Worm (Caenorhabditis elegans) whole organism, L1 larva: ENCODE results near the gene hpo-31.

Experiments used
- C16A3.4 ChIP-seq: fragments of 150-350 bp; optimal IDR thresholded peaks from 2 replicates; lab custom pipeline; 2014; ENCODE audit warnings: missing biosample characterization, missing genetic modification characterization
- Y116A8C.19 ChIP-seq: sonication (generic microtip); optimal IDR thresholded peaks from 2 replicates; lab custom pipeline; 2016; ENCODE audit warnings: missing compliant biosample characterization, missing genetic modification characterization, borderline replicate concordance
- alr-1 ChIP-seq: fragments of 200-800 bp; sonication (Bioruptor generic); optimal IDR thresholded peaks from 2 replicates; lab custom pipeline; 2018; ENCODE audit warnings: borderline replicate concordance, mild to moderate bottlenecking, missing genetic modification characterization, missing compliant biosample characterization
- aly-2 ChIP-seq: fragments of 150-350 bp; optimal IDR thresholded peaks from 2 replicates; lab custom pipeline; 2014; ENCODE audit warnings: missing biosample characterization, missing genetic modification characterization
- ama-1 ChIP-seq: fragments of 150-350 bp; optimal IDR thresholded peaks from 2 replicates; lab custom pipeline; 2014
- blmp-1 ChIP-seq: fragments of 150-350 bp; optimal IDR thresholded peaks from 2 replicates; lab custom pipeline; 2014; ENCODE audit warnings: missing biosample characterization, missing genetic modification characterization
- ceh-63 ChIP-seq: fragments of 200-800 bp; sonication (Bioruptor generic); optimal IDR thresholded peaks from 2 replicates; lab custom pipeline; 2018; ENCODE audit warnings: mild to moderate bottlenecking, missing genetic modification characterization, missing compliant biosample characterization
- ceh-82 ChIP-seq, 3 experiments: fragments of 150-350 bp in 1 of 3; sonication (generic microtip) in 2 of 3; optimal IDR thresholded peaks; 2 replicates each; lab custom pipeline; 2014 to 2017; ENCODE audit warnings: missing biosample characterization in 3 of 3, missing genetic modification characterization in 3 of 3
- dsc-1 ChIP-seq: sonication (generic microtip); optimal IDR thresholded peaks from 2 replicates; lab custom pipeline; 2016; ENCODE audit warnings: mild to moderate bottlenecking, missing genetic modification characterization, missing compliant biosample characterization
- efl-1 ChIP-seq, 4 experiments: fragments of 150-350 bp; optimal IDR thresholded peaks in 3 of 4; peaks in 1 of 4; 1 replicate in 1 of 4; 2 replicates in 3 of 4; lab custom pipeline; 2014; ENCODE audit warnings: missing biosample characterization in 2 of 4, missing genetic modification characterization in 2 of 4, missing genetic modification reagents in 2 of 4
- egl-13 ChIP-seq: sonication (generic microtip); optimal IDR thresholded peaks from 2 replicates; lab custom pipeline; 2016; ENCODE audit warnings: missing genotype, missing genetic modification reagents, missing genetic modification characterization, missing compliant biosample characterization
- egl-27 ChIP-seq, 2 experiments: fragments of 150-350 bp in 1 of 2; sonication (generic microtip); optimal IDR thresholded peaks; 3 replicates each; lab custom pipeline; 2017 to 2018; ENCODE audit warnings: missing biosample characterization in 2 of 2, missing genetic modification characterization in 2 of 2, missing genetic modification reagents in 2 of 2
- elt-2 ChIP-seq: sonication (generic microtip); optimal IDR thresholded peaks from 2 replicates; lab custom pipeline; 2016; ENCODE audit warnings: missing genetic modification characterization, mild to moderate bottlenecking, inconsistent platforms, missing compliant biosample characterization, missing genetic modification reagents
- fkh-10 ChIP-seq: sonication (generic microtip); optimal IDR thresholded peaks from 2 replicates; lab custom pipeline; 2017; ENCODE audit warnings: missing biosample characterization, missing genetic modification reagents, missing genetic modification characterization
- grh-1 ChIP-seq: fragments of 200-800 bp; sonication (Bioruptor generic); IDR thresholded peaks from 2 replicates; pipeline ENCODE4 v1.3.6; 2022; ENCODE audit warnings: missing genetic modification reagents, missing genetic modification characterization, missing compliant biosample characterization
- hlh-4 ChIP-seq: sonication (generic microtip); optimal IDR thresholded peaks from 2 replicates; lab custom pipeline; 2016; ENCODE audit warnings: mild to moderate bottlenecking, missing genetic modification characterization, missing compliant biosample characterization
- hpl-2 ChIP-seq: fragments of 150-350 bp; optimal IDR thresholded peaks from 2 replicates; lab custom pipeline; 2014; ENCODE audit warnings: missing biosample characterization, missing genetic modification reagents, missing genetic modification characterization
- jun-1 ChIP-seq: fragments of 150-350 bp; optimal IDR thresholded peaks from 2 replicates; lab custom pipeline; 2014; ENCODE audit warnings: missing biosample characterization, missing genetic modification reagents, missing genetic modification characterization
- lin-13 ChIP-seq: fragments of 150-350 bp; optimal IDR thresholded peaks from 2 replicates; lab custom pipeline; 2014; ENCODE audit warnings: missing biosample characterization, missing genetic modification reagents, missing genetic modification characterization
- lin-15B ChIP-seq: fragments of 150-350 bp; sonication (generic microtip); optimal IDR thresholded peaks from 3 replicates; lab custom pipeline; 2014; ENCODE audit warnings: missing biosample characterization, missing genetic modification characterization
- lin-39 ChIP-seq: fragments of 150-350 bp; optimal IDR thresholded peaks from 2 replicates; lab custom pipeline; 2014; ENCODE audit warnings: missing biosample characterization, missing genetic modification reagents, missing genetic modification characterization
- lir-3 ChIP-seq: sonication (generic microtip); optimal IDR thresholded peaks from 2 replicates; lab custom pipeline; 2016; ENCODE audit warnings: mild to moderate bottlenecking, missing genetic modification characterization, moderate library complexity, missing compliant biosample characterization; ENCODE audit not compliant: poor library complexity
- lsy-2 ChIP-seq, 2 experiments: fragments of 150-350 bp; optimal IDR thresholded peaks; 2 replicates each; lab custom pipeline; 2014; ENCODE audit warnings: missing biosample characterization in 2 of 2, missing genetic modification characterization in 2 of 2
- mdl-1 ChIP-seq, 2 experiments: fragments of 150-350 bp; optimal IDR thresholded peaks; 2 replicates each; lab custom pipeline; 2014 to 2017; ENCODE audit warnings: missing biosample characterization in 2 of 2, missing genetic modification characterization in 2 of 2, inconsistent platforms in 1 of 2
- mef-2 ChIP-seq: fragments of 150-350 bp; optimal IDR thresholded peaks from 2 replicates; lab custom pipeline; 2014; ENCODE audit warnings: missing biosample characterization, missing genetic modification characterization
- mep-1 ChIP-seq: fragments of 150-350 bp; optimal IDR thresholded peaks from 2 replicates; lab custom pipeline; 2014; ENCODE audit warnings: missing biosample characterization, missing genetic modification characterization
- nhr-11 ChIP-seq: fragments of 150-350 bp; optimal IDR thresholded peaks from 2 replicates; lab custom pipeline; 2014; ENCODE audit warnings: missing biosample characterization, missing genetic modification characterization
- nhr-12 ChIP-seq: sonication (generic microtip); optimal IDR thresholded peaks from 2 replicates; lab custom pipeline; 2017; ENCODE audit warnings: missing biosample characterization, missing genetic modification characterization
- nhr-19 ChIP-seq: fragments of 200-800 bp; sonication (Bioruptor generic); conservative IDR thresholded peaks from 2 replicates; pipeline ENCODE4 v1.3.6; 2022; ENCODE audit warnings: missing genetic modification characterization, missing compliant biosample characterization
- nhr-28 ChIP-seq: fragments of 150-350 bp; optimal IDR thresholded peaks from 2 replicates; lab custom pipeline; 2014; ENCODE audit warnings: missing biosample characterization, missing genetic modification characterization
- nhr-47 ChIP-seq: sonication (generic microtip); optimal IDR thresholded peaks from 2 replicates; lab custom pipeline; 2016; ENCODE audit warnings: mild to moderate bottlenecking, missing genetic modification characterization, moderate library complexity, missing compliant biosample characterization
- nhr-71 ChIP-seq: sonication (generic microtip); optimal IDR thresholded peaks from 2 replicates; lab custom pipeline; 2016; ENCODE audit warnings: mild to moderate bottlenecking, missing genetic modification characterization, moderate library complexity, missing compliant biosample characterization
- nhr-76 ChIP-seq: sonication (generic microtip); optimal IDR thresholded peaks from 2 replicates; lab custom pipeline; 2017; ENCODE audit warnings: missing biosample characterization, missing genetic modification characterization
- nhr-85 ChIP-seq: sonication (generic microtip); peaks from one replicate; lab custom pipeline; 2016; ENCODE audit warnings: missing genetic modification characterization, inconsistent platforms, missing compliant biosample characterization
- nhr-90 ChIP-seq: sonication (generic microtip); optimal IDR thresholded peaks from 2 replicates; lab custom pipeline; 2016; ENCODE audit warnings: mild to moderate bottlenecking, missing genetic modification characterization, missing compliant biosample characterization; ENCODE audit not compliant: poor library complexity
- pax-3 ChIP-seq: fragments of 200-800 bp; sonication (Bioruptor generic); optimal IDR thresholded peaks from 2 replicates; lab custom pipeline; 2018; ENCODE audit warnings: mild to moderate bottlenecking, missing genetic modification characterization, moderate library complexity, missing compliant biosample characterization
- skn-1 ChIP-seq: fragments of 150-350 bp; optimal IDR thresholded peaks from 2 replicates; lab custom pipeline; 2014; ENCODE audit warnings: missing biosample characterization, missing genetic modification characterization
- sox-4 ChIP-seq: sonication (generic microtip); optimal IDR thresholded peaks from 2 replicates; lab custom pipeline; 2016; ENCODE audit warnings: missing genetic modification characterization, missing compliant biosample characterization
- sptf-1 ChIP-seq: fragments of 150-350 bp; optimal IDR thresholded peaks from 2 replicates; lab custom pipeline; 2014; ENCODE audit warnings: missing biosample characterization, missing genetic modification characterization
- sup-37 ChIP-seq: fragments of 200-800 bp; sonication (Bioruptor generic); optimal IDR thresholded peaks from 2 replicates; lab custom pipeline; 2018; ENCODE audit warnings: mild to moderate bottlenecking, missing genetic modification characterization, missing compliant biosample characterization
- swsn-7 ChIP-seq: sonication (generic microtip); optimal IDR thresholded peaks from 2 replicates; lab custom pipeline; 2016; ENCODE audit warnings: missing genetic modification characterization, missing compliant biosample characterization
- tbx-2 ChIP-seq: sonication (generic microtip); optimal IDR thresholded peaks from 2 replicates; lab custom pipeline; 2016; ENCODE audit warnings: missing genetic modification characterization, missing compliant biosample characterization
- unc-62 ChIP-seq: fragments of 150-350 bp; optimal IDR thresholded peaks from 2 replicates; lab custom pipeline; 2014; ENCODE audit warnings: missing biosample characterization, missing genetic modification reagents, missing genetic modification characterization
- unc-86 ChIP-seq: sonication (generic microtip); optimal IDR thresholded peaks from 2 replicates; lab custom pipeline; 2016; ENCODE audit warnings: missing genetic modification characterization, missing compliant biosample characterization
- unc-98 ChIP-seq: fragments of 200-800 bp; sonication (Bioruptor generic); IDR thresholded peaks from 2 replicates; pipeline ENCODE4 v1.3.6; 2022; ENCODE audit warnings: missing genetic modification characterization, missing compliant biosample characterization
- vab-15 ChIP-seq: sonication (generic microtip); optimal IDR thresholded peaks from 2 replicates; lab custom pipeline; 2017; ENCODE audit warnings: missing genotype, mild to moderate bottlenecking, missing genetic modification characterization, missing compliant biosample characterization
- xbp-1 ChIP-seq: sonication (generic microtip); optimal IDR thresholded peaks from 2 replicates; lab custom pipeline; 2016; ENCODE audit warnings: missing genetic modification characterization, missing compliant biosample characterization
- zip-4 ChIP-seq: fragments of 200-800 bp; sonication (Bioruptor generic); optimal IDR thresholded peaks from 2 replicates; lab custom pipeline; 2018; ENCODE audit warnings: mild to moderate bottlenecking, missing genetic modification characterization, moderate library complexity, missing compliant biosample characterization
- ztf-4 ChIP-seq: fragments of 150-350 bp; optimal IDR thresholded peaks from 2 replicates; lab custom pipeline; 2014; ENCODE audit warnings: missing biosample characterization, missing genetic modification characterization

Gene hpo-31

DNA sequence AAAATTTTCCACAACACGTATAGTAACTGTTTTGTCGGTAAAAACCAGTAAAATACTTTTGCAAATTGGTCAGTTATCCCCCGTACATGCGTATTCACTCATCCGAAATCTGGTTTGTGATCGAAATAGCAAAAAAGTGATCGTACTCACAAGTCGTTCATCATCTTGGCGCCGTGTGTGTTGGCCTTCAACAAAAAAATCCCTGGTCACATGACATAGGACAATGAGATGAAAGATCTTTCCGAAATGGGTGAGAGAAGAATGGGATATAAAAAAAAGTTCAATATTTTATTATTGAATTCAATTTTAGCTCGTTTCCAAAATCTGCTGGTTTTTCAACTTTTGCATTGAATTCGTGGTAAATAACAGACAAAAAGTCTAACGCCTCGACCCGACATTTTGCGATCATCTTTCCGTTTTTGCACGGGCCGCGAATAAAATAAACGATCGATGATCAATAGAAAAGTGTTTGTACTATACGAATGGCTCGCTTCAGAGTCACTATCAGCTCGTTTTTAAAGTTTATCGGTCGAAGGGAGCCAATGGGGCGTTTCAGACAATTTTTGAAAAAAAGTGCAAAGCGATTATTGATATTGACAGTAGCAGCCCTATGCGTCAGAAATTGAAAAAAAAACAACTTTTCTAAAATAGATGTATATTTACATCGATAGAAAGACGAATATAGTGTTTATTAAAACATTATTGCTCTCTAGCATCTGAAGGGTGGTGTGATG is 34.7 kb upstream of the hpo-31 start (continued):
- no peak for TF ChIP-seq swsn-7 (tag; lab: Kevin White, UChicago)

ce11 chrV:13789362-13789761 is 33.5 kb upstream of the hpo-31 start:
- TF ChIP-seq egl-13 (tag; lab: Kevin White, UChicago) (peak; percentile 77), unc-86 (peak; percentile 83), nhr-90 (tag; lab: Kevin White, UChicago) (peak; percentile 64), egl-27 (tag; optimal IDR thresholded peaks at IDR 0.05; lab: Kevin White, UChicago) (peak; percentile 21 to 68), lir-3 (tag; lab: Kevin White, UChicago) (peak; percentile 73), sox-4 (tag; lab: Kevin White, UChicago) (peak; percentile 60), mep-1 (peak; percentile 77), mdl-1 (tag; optimal IDR thresholded peaks at IDR 0.05; lab: Kevin White, UChicago) (peak in 1 of 2 experiments; percentile 77), grh-1 (GFP tag; lab: Robert Waterston, UW) (peak; percentile 55), zip-4 (peak; percentile 16), hpl-2 (GFP tag; lab: Kevin White, UChicago) (peak; percentile 28), tbx-2 (tag; lab: Kevin White, UChicago) (peak; percentile 87), swsn-7 (tag; lab: Kevin White, UChicago) (peak; percentile 81), Y116A8C.19 (tag; lab: Kevin White, UChicago) (no peak), fkh-10 (GFP tag; lab: Kevin White, UChicago) (peak; percentile 21), C16A3.4 (tag; lab: Kevin White, UChicago) (peak; percentile 89), efl-1 (optimal IDR thresholded peaks at IDR 0.05; lab: Kevin White, UChicago) (peak; percentile 76 to 84), efl-1 (GFP tag; optimal IDR thresholded peaks at IDR 0.05 in 1 of 2; lab: Kevin White, UChicago) (peak; percentile 61 to 95), dsc-1 (tag; lab: Kevin White, UChicago) (peak; percentile 77), blmp-1 (tag; lab: Kevin White, UChicago) (peak; percentile 65), nhr-76 (tag; lab: Kevin White, UChicago) (no peak), alr-1 (no peak), nhr-85 (tag; lab: Kevin White, UChicago) (peak; percentile 75), unc-98 (GFP tag; lab: Robert Waterston, UW) (no peak), sup-37 (GFP tag; lab: Kevin White, UChicago) (no peak), unc-62 (GFP tag; lab: Kevin White, UChicago) (no peak), ceh-82 (tag; optimal IDR thresholded peaks at IDR 0.05; lab: Kevin White, UChicago) (peak; percentile 57 to 92 (median 83)), ztf-4 (tag; lab: Kevin White, UChicago) (peak; percentile 76), sptf-1 (tag; lab: Kevin White, UChicago) (no peak), nhr-47 (tag; lab: Kevin White, UChicago) (peak; percentile 83), ama-1 (peak; percentile 15), mef-2 (tag; lab: Kevin White, UChicago) (peak; percentile 66), nhr-28 (tag; lab: Kevin White, UChicago) (no peak), hlh-4 (tag; lab: Kevin White, UChicago) (no peak), elt-2 (tag; lab: Kevin White, UChicago) (peak; percentile 75), aly-2 (tag; lab: Kevin White, UChicago) (peak; percentile 34), lin-15B (tag; lab: Kevin White, UChicago) (peak; percentile 88), lsy-2 (tag; optimal IDR thresholded peaks at IDR 0.05; lab: Kevin White, UChicago) (peak; percentile 77 to 94), vab-15 (tag; lab: Kevin White, UChicago) (no peak), lin-13 (GFP tag; lab: Kevin White, UChicago) (peak; percentile 74), pax-3 (tag; lab: Kevin White, UChicago) (peak; percentile 87), lin-39 (tag; lab: Kevin White, UChicago) (peak; percentile 49), nhr-11 (peak; percentile 5), skn-1 (peak; percentile 63), nhr-19 (GFP tag; lab: Robert Waterston, UW) (peak; percentile 84), nhr-71 (tag; lab: Kevin White, UChicago) (peak; percentile 95), ceh-63 (GFP tag; lab: Kevin White, UChicago) (no peak), jun-1 (peak; percentile 65), xbp-1 (tag; lab: Kevin White, UChicago) (peak; percentile 70), nhr-12 (no peak)
